Worm (Caenorhabditis elegans) whole organism, young adult: ENCODE results near the gene srh-264.

ENCODE experiments used
- B0035.1 ChIP-seq: sonication (generic microtip); optimal IDR thresholded peaks from 2 replicates; lab custom pipeline; 2016; ENCODE audit warnings: missing genetic modification characterization, mild to moderate bottlenecking, missing compliant biosample characterization, missing genotype, missing genetic modification reagents
- C06A6.2 ChIP-seq: fragments of 200-800 bp; sonication (Bioruptor generic); conservative IDR thresholded peaks from 2 replicates; pipeline ENCODE4 v1.3.6; 2022; ENCODE audit warnings: missing genetic modification characterization, missing compliant biosample characterization
- F37B4.10 ChIP-seq: fragments of 200-800 bp; sonication (Bioruptor generic); IDR thresholded peaks from 2 replicates; pipeline ENCODE4 v1.3.6; 2022; ENCODE audit warnings: missing genetic modification characterization, missing compliant biosample characterization
- F39B2.1 ChIP-seq: fragments of 200-800 bp; sonication (Bioruptor generic); IDR thresholded peaks from 2 replicates; pipeline ENCODE4 v1.3.6; 2022; ENCODE audit warnings: missing genetic modification reagents, missing genetic modification characterization, missing compliant biosample characterization
- F49E8.2 ChIP-seq: sonication (generic microtip); optimal IDR thresholded peaks from 3 replicates; lab custom pipeline; 2017; ENCODE audit warnings: missing genetic modification characterization, mild to moderate bottlenecking, missing compliant biosample characterization, antibody characterized with exemption, moderate library complexity; ENCODE audit not compliant: insufficient read depth
- F55B11.4 ChIP-seq: sonication (generic microtip); optimal IDR thresholded peaks from 2 replicates; lab custom pipeline; 2016; ENCODE audit warnings: missing compliant biosample characterization, missing genetic modification characterization, borderline replicate concordance; ENCODE audit not compliant: insufficient read depth
- F57C9.4 ChIP-seq: sonication (generic microtip); optimal IDR thresholded peaks from 2 replicates; lab custom pipeline; 2017; ENCODE audit warnings: mild to moderate bottlenecking, missing genetic modification characterization, missing compliant biosample characterization
- K12H6.12 ChIP-seq: fragments of 200-800 bp; sonication (Bioruptor generic); optimal IDR thresholded peaks from 2 replicates; lab custom pipeline; 2018; ENCODE audit warnings: mild to moderate bottlenecking, missing genetic modification characterization, missing compliant biosample characterization
- Y53F4B.3 ChIP-seq: fragments of 200-800 bp; sonication (Bioruptor generic); IDR thresholded peaks from 2 replicates; pipeline ENCODE4 v1.3.6; 2022; ENCODE audit warnings: missing genetic modification reagents, missing genetic modification characterization, missing compliant biosample characterization
- Y53G8AR.9 ChIP-seq: fragments of 200-800 bp; sonication (Bioruptor generic); conservative IDR thresholded peaks from 2 replicates; pipeline ENCODE4 v1.3.6; 2022; ENCODE audit warnings: missing genetic modification reagents, missing genetic modification characterization, missing compliant biosample characterization
- aptf-2 ChIP-seq: fragments of 200-800 bp; sonication (Bioruptor generic); conservative IDR thresholded peaks from 2 replicates; pipeline ENCODE4 v1.3.6; 2022; ENCODE audit warnings: missing genetic modification reagents, missing genetic modification characterization, missing compliant biosample characterization
- aptf-3 ChIP-seq: fragments of 200-800 bp; sonication (Bioruptor generic); IDR thresholded peaks from 2 replicates; pipeline ENCODE4 v1.3.6; 2022; ENCODE audit warnings: missing genetic modification characterization, missing compliant biosample characterization
- cebp-2 ChIP-seq: fragments of 200-800 bp; sonication (Bioruptor generic); IDR thresholded peaks from 2 replicates; pipeline ENCODE4 v1.3.6; 2022; ENCODE audit warnings: missing genetic modification characterization, missing compliant biosample characterization
- ceh-91 ChIP-seq: fragments of 200-800 bp; sonication (Bioruptor generic); IDR thresholded peaks from 2 replicates; pipeline ENCODE4 v1.3.6; 2022; ENCODE audit warnings: missing genetic modification reagents, missing genetic modification characterization, missing compliant biosample characterization
- chd-7 ChIP-seq: sonication (generic microtip); optimal IDR thresholded peaks from 2 replicates; lab custom pipeline; 2016; ENCODE audit warnings: mild to moderate bottlenecking, missing genetic modification characterization, moderate library complexity, missing compliant biosample characterization
- die-1 ChIP-seq: sonication (generic microtip); optimal IDR thresholded peaks from 2 replicates; lab custom pipeline; 2016; ENCODE audit warnings: missing genotype, mild to moderate bottlenecking, missing genetic modification characterization, missing compliant biosample characterization
- egrh-3 ChIP-seq: fragments of 200-800 bp; sonication (Bioruptor generic); IDR thresholded peaks from 2 replicates; pipeline ENCODE4 v1.3.6; 2022; ENCODE audit warnings: missing genetic modification reagents, missing genetic modification characterization, missing compliant biosample characterization
- ekl-4 ChIP-seq: fragments of 200-800 bp; sonication (Bioruptor generic); IDR thresholded peaks from 2 replicates; pipeline ENCODE4 v1.3.6; 2022; ENCODE audit warnings: missing genetic modification reagents, missing genetic modification characterization, missing compliant biosample characterization
- hlh-12 ChIP-seq: sonication (generic microtip); optimal IDR thresholded peaks from 2 replicates; lab custom pipeline; 2016; ENCODE audit warnings: missing genetic modification characterization, missing compliant biosample characterization
- hlh-26 ChIP-seq: fragments of 200-800 bp; sonication (Bioruptor generic); conservative IDR thresholded peaks from 2 replicates; pipeline ENCODE4 v1.3.6; 2022; ENCODE audit warnings: missing genetic modification reagents, missing genetic modification characterization, missing compliant biosample characterization
- let-526 ChIP-seq: fragments of 200-800 bp; sonication (Bioruptor generic); IDR thresholded peaks from 2 replicates; pipeline ENCODE4 v1.3.6; 2022; ENCODE audit warnings: missing genetic modification reagents, missing genetic modification characterization, missing compliant biosample characterization
- let-607 ChIP-seq, 2 experiments: fragments of 200-800 bp in 1 of 2; sonication (Bioruptor generic) in 1 of 2; sonication (generic microtip) in 1 of 2; optimal IDR thresholded peaks; 2 replicates each; lab custom pipeline; 2016 to 2018; ENCODE audit warnings: mild to moderate bottlenecking in 2 of 2, missing compliant biosample characterization in 2 of 2, missing genetic modification characterization in 2 of 2, moderate library complexity in 2 of 2, missing genotype in 1 of 2
- lin-35 ChIP-seq, 3 experiments: fragments of 150-350 bp in 2 of 3; sonication (generic microtip) in 1 of 3; optimal IDR thresholded peaks; 2 replicates each; lab custom pipeline; 2014 to 2018; ENCODE audit warnings: missing biosample characterization in 3 of 3, missing genetic modification characterization in 3 of 3, missing genetic modification reagents in 3 of 3
- lin-54 ChIP-seq: fragments of 200-800 bp; sonication (Bioruptor generic); optimal IDR thresholded peaks from 2 replicates; lab custom pipeline; 2018; ENCODE audit warnings: mild to moderate bottlenecking, missing genetic modification characterization, missing compliant biosample characterization
- lsy-27 ChIP-seq: sonication (generic microtip); optimal IDR thresholded peaks from 2 replicates; lab custom pipeline; 2017; ENCODE audit warnings: missing genetic modification characterization, mild to moderate bottlenecking, missing compliant biosample characterization, antibody characterized with exemption, missing genotype, borderline replicate concordance; ENCODE audit not compliant: insufficient read depth
- madf-10 ChIP-seq: sonication (generic microtip); optimal IDR thresholded peaks from 2 replicates; lab custom pipeline; 2016; ENCODE audit warnings: mild to moderate bottlenecking, missing genetic modification characterization, missing compliant biosample characterization
- mcd-1 ChIP-seq: fragments of 200-800 bp; sonication (Bioruptor generic); IDR thresholded peaks from 2 replicates; pipeline ENCODE4 v1.3.6; 2022; ENCODE audit warnings: missing genetic modification reagents, missing genetic modification characterization, missing compliant biosample characterization
- mel-28 ChIP-seq: sonication (generic microtip); optimal IDR thresholded peaks from 2 replicates; lab custom pipeline; 2016; ENCODE audit warnings: borderline replicate concordance, mild to moderate bottlenecking, missing genetic modification characterization, missing compliant biosample characterization
- nfya-1 ChIP-seq: sonication (generic microtip); optimal IDR thresholded peaks from 2 replicates; lab custom pipeline; 2017; ENCODE audit warnings: antibody characterized with exemption, missing compliant biosample characterization, missing genetic modification characterization, borderline replicate concordance; ENCODE audit not compliant: insufficient read depth
- nfyb-1 ChIP-seq: fragments of 200-800 bp; sonication (Bioruptor generic); IDR thresholded peaks from 2 replicates; pipeline ENCODE4 v1.3.6; 2022; ENCODE audit warnings: missing genetic modification reagents, missing genetic modification characterization, missing compliant biosample characterization
- nhr-80 ChIP-seq: sonication (generic microtip); optimal IDR thresholded peaks from 2 replicates; lab custom pipeline; 2016; ENCODE audit warnings: missing genetic modification characterization, missing compliant biosample characterization
- nhr-90 ChIP-seq: sonication (generic microtip); optimal IDR thresholded peaks from 2 replicates; lab custom pipeline; 2016; ENCODE audit warnings: missing genotype, mild to moderate bottlenecking, missing genetic modification characterization, missing compliant biosample characterization
- rcor-1 ChIP-seq: fragments of 200-800 bp; sonication (Bioruptor generic); IDR thresholded peaks from 2 replicates; pipeline ENCODE4 v1.3.6; 2022; ENCODE audit warnings: missing genetic modification reagents, missing genetic modification characterization, missing compliant biosample characterization
- repo-1 ChIP-seq: sonication (generic microtip); optimal IDR thresholded peaks from 2 replicates; lab custom pipeline; 2017; ENCODE audit warnings: mild to moderate bottlenecking, missing genetic modification characterization, missing compliant biosample characterization
- snpc-1.3 ChIP-seq: sonication (generic microtip); optimal IDR thresholded peaks from 2 replicates; lab custom pipeline; 2017; ENCODE audit warnings: missing genetic modification characterization, mild to moderate bottlenecking, missing compliant biosample characterization, antibody characterized with exemption, moderate library complexity, missing genotype, missing genetic modification reagents; ENCODE audit not compliant: insufficient read depth
- tbp1 ChIP-seq: fragments of 200-800 bp; sonication (Bioruptor generic); optimal IDR thresholded peaks from 2 replicates; lab custom pipeline; 2018; ENCODE audit warnings: mild to moderate bottlenecking, missing genetic modification characterization, missing compliant biosample characterization
- tlf-1 ChIP-seq: fragments of 200-800 bp; sonication (Bioruptor generic); optimal IDR thresholded peaks from 2 replicates; lab custom pipeline; 2018; ENCODE audit warnings: mild to moderate bottlenecking, missing genetic modification characterization, missing compliant biosample characterization
- unc-62 ChIP-seq: fragments of 150-350 bp; optimal IDR thresholded peaks from 2 replicates; lab custom pipeline; 2014; ENCODE audit warnings: missing biosample characterization, missing genetic modification reagents, missing genetic modification characterization
- zim-3 ChIP-seq: sonication (generic microtip); optimal IDR thresholded peaks from 2 replicates; lab custom pipeline; 2017; ENCODE audit warnings: mild to moderate bottlenecking, missing genetic modification characterization, moderate library complexity, missing compliant biosample characterization
- ztf-18 ChIP-seq: sonication (generic microtip); optimal IDR thresholded peaks from 2 replicates; lab custom pipeline; 2016; ENCODE audit warnings: missing genotype, mild to moderate bottlenecking, missing genetic modification characterization, missing compliant biosample characterization
- ztf-6 ChIP-seq: fragments of 200-800 bp; sonication (Bioruptor generic); IDR thresholded peaks from 2 replicates; pipeline ENCODE4 v1.3.6; 2022; ENCODE audit warnings: missing genetic modification reagents, missing genetic modification characterization, missing compliant biosample characterization

srh-264 gene

DNA sequence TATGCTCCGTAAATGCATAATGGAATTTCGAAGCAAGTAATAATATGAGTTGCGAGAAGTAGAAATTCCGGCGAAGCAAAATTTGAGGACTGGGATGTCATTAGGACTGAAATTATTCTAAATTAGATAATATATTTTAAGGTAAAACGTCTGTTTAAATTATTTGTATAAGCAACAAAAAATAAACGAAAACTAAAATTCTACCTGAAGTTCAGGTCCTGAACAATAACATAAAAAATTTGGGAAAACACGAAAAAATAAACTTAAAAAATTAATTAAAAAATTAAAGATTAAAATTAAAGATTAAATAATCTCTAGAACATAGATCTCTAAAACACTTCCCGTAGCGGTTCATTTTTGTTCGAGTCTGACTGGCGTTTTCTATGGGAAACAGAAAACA, 34.1 kb upstream of the srh-264 start, which contains the start of gene srh-251 (continued):
- no peak for TF ChIP-seq ztf-18 (tag; lab: Kevin White, UChicago)
- no peak for TF ChIP-seq chd-7
- no peak for TF ChIP-seq F55B11.4 (tag; lab: Kevin White, UChicago)
- no peak for TF ChIP-seq aptf-3
- TF ChIP-seq, all 124 proteins: peak for 0

DNA sequence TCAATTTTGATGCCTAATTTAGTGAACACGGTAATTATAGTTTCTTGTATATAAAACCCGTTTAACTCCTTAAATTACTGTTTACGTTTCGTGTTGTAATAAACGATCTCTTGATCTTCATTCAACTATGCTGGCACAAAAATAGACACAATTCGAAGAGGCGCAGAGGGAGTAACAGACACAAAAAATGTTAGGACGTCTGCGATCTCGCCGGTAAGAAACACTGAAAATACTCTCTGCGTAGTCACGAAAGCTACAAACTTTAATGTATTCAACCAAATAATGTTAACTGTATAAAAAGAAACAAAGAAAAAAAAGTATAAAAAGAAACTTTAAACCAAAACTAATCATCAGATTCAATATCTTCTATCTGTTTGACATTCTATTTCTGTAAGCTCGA, 33.1 kb upstream of the srh-264 start, which contains the start of gene dhs-23:
dhs-23 (plus strand) TSS at position 363 of the 400 bp plus-strand sequence.
- TF ChIP-seq egrh-3, result no peak
- TF ChIP-seq F37B4.10 (GFP tag; lab: Robert Waterston, UW), result no peak
- peak; percentile 11 for TF ChIP-seq nhr-80
- TF ChIP-seq Y53G8AR.9 (GFP tag; lab: Robert Waterston, UW), result no peak
- no peak for TF ChIP-seq nfya-1 (tag; lab: Kevin White, UChicago)

DNA sequence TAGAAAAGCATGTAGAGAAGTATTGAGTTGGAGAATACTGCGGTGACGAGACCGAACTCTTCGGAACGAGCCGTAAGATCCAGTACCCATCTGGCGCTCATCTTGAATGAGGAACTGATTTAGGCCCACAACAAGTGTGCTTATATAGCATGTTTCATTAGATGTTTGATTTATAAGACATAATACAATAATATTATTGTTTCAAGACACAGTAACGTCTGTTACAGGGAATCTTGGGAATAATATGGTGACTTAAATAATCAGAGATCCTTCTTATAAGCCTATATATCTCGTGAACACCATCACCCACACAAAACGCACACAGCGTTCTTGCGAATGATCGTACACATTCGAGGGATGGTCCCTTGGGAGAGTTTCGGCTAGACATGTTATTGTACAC, 30.2 kb upstream of the srh-264 start, which contains the start of gene str-88:
str-88 (minus strand) TSS at position 101 of the 400 bp plus-strand sequence.
- TF ChIP-seq madf-10 (tag; lab: Kevin White, UChicago) (no peak), K12H6.12 (tag; lab: Kevin White, UChicago) (no peak), mel-28 (tag; lab: Kevin White, UChicago) (no peak)

DNA sequence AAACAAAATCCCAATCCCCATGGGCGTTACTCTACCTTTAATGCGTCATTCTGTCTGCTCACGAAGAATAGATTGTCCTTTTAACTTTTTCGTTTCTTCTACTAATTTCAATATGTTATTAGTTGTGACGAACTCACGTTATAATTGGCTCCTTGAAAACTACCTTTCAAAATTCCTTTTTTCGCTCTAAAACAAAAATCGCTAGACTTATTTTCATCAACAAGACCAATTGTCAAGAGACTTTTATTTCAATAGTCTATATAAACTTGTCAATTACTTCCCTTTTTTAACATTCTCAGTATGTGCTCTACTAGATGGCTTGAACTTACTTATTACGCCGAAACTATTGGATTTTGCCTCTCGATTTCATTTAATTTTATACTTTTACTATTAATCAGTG, 29.2 kb upstream of the srh-264 start, which contains the start of gene str-102:
str-102 (plus strand) TSS at position 301 of the 400 bp plus-strand sequence.
- TF ChIP-seq lsy-27 (tag; lab: Kevin White, UChicago) (no peak), zim-3 (tag; lab: Kevin White, UChicago) (no peak), F49E8.2 (tag; lab: Kevin White, UChicago) (no peak), hlh-26 (no peak), snpc-1.3 (no peak), die-1 (no peak), unc-62 (no peak), mcd-1 (no peak), C06A6.2 (GFP tag; lab: Robert Waterston, UW) (no peak), nfyb-1 (GFP tag; lab: Robert Waterston, UW) (no peak), ztf-18 (tag; lab: Kevin White, UChicago) (no peak), lin-35 (GFP tag; optimal IDR thresholded peaks at IDR 0.05; lab: Kevin White, UChicago) (no peak), cebp-2 (GFP tag; lab: Robert Waterston, UW) (no peak), F57C9.4 (tag; lab: Kevin White, UChicago) (no peak), repo-1 (tag; lab: Kevin White, UChicago) (no peak), tbp1 (GFP tag; lab: Kevin White, UChicago) (no peak), ekl-4 (GFP tag; lab: Robert Waterston, UW) (no peak), B0035.1 (no peak), F37B4.10 (GFP tag; lab: Robert Waterston, UW) (no peak), ceh-91 (GFP tag; lab: Robert Waterston, UW) (no peak)

DNA sequence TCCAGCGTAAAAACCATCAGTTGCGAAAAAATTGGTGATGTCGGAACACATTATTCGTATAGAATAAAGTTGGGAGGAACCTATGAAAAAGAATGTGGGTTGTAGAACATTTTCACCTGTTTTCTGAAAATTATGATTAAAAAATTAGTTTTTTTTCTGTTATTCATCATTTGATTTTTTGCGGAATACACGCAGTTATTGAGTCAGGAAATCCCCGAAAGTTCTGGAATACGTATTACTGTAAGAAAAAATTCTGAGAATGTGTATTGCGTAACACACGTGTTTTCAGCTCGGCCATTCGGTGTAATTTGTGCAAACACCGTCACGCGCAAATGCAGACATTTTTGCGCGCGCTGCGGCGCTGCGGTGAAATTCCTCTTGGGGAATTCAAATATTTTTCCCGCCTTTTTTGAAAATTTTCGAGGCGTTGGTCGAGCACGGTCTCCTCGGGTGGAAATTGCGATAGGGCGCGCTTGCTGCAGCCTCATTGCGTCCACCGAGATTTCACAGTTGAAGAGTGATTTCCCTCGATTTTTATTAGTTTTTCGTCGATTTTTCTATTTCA, 25.0 kb upstream of the srh-264 start, which contains the start of gene srh-170:
srh-170 (minus strand) TSS at position 51 of the 565 bp plus-strand sequence.
- TF ChIP-seq aptf-2 (GFP tag; lab: Robert Waterston, UW) (0 out of 2 replicates have a peak, but pooled peaks have one; percentile 33), let-526 (no peak), nhr-80 (no peak), Y53F4B.3 (GFP tag; lab: Robert Waterston, UW) (no peak), C06A6.2 (GFP tag; lab: Robert Waterston, UW) (no peak), rcor-1 (GFP tag; lab: Robert Waterston, UW) (no peak), let-607 (tag; optimal IDR thresholded peaks at IDR 0.05; lab: Kevin White, UChicago) (no peak), mcd-1 (peak; percentile 74), nhr-90 (tag; lab: Kevin White, UChicago) (no peak), tlf-1 (GFP tag; lab: Kevin White, UChicago) (no peak), ztf-6 (GFP tag; lab: Robert Waterston, UW) (no peak), hlh-12 (tag; lab: Kevin White, UChicago) (no peak), lin-54 (GFP tag; lab: Kevin White, UChicago) (peak; percentile 12), F39B2.1 (no peak), Y53G8AR.9 (GFP tag; lab: Robert Waterston, UW) (no peak)
